Worm (Caenorhabditis elegans): ENCODE results near the gene ceh-60.

- TF ChIP-seq hlh-1 (tag; optimal IDR thresholded peaks at IDR 0.05), result no peak
- TF ChIP-seq ham-2 (GFP tag; optimal IDR thresholded peaks at IDR 0.05), result no peak
These were observed 22.9 kb upstream of the ceh-60 start, which contains the start of gene svh-2 for ce11 chrX:6552806-6553337.

Measured in whole organism, mixed stage, embryonic.